Worm (Caenorhabditis elegans): ENCODE measurements around the gene Y53F4A.2.

The Y53F4A.2 gene

ce11 chrII:14843016-14843415, 33.9 kb downstream of the Y53F4A.2 start, which contains the start of gene cdh-7:
cdh-7 (plus strand) TSS chrII:14843229.
- TF ChIP-seq unc-3 (GFP tag; conservative IDR thresholded peaks at IDR 0.05) (no peak), unc-3 (tag; optimal IDR thresholded peaks at IDR 0.05) (no peak), dmd-4 (tag; optimal IDR thresholded peaks at IDR 0.05; ENCODE audit: borderline replicate concordance) (no peak), ceh-18 (tag; optimal IDR thresholded peaks at IDR 0.05) (no peak), syd-9 (tag; optimal IDR thresholded peaks at IDR 0.05) (no peak), ceh-19 (GFP tag; optimal IDR thresholded peaks at IDR 0.05) (no peak), hlh-30 (tag; optimal IDR thresholded peaks at IDR 0.05; ENCODE audit: insufficient read depth) (no peak), ttx-3 (tag; optimal IDR thresholded peaks at IDR 0.05) (no peak), sdc-2 (tag; optimal IDR thresholded peaks at IDR 0.05) (no peak), ahr-1 (tag; optimal IDR thresholded peaks at IDR 0.05) (no peak), ceh-6 (GFP tag; optimal IDR thresholded peaks at IDR 0.05) (no peak), madf-2 (tag; optimal IDR thresholded peaks at IDR 0.05) (no peak), elt-2 (tag; optimal IDR thresholded peaks at IDR 0.05) (no peak)

ce11 chrII:14841253-14841652, 35.7 kb downstream of the Y53F4A.2 start:
- TF ChIP-seq pag-3 (tag; optimal IDR thresholded peaks at IDR 0.05; ENCODE audit: borderline replicate concordance) (no peak), pqm-1 (tag; optimal IDR thresholded peaks at IDR 0.05) (no peak), hlh-15 (tag; optimal IDR thresholded peaks at IDR 0.05) (no peak), nhr-11 (tag; optimal IDR thresholded peaks at IDR 0.05) (no peak), ceh-22 (tag; optimal IDR thresholded peaks at IDR 0.05) (no peak), pat-9 (tag; optimal IDR thresholded peaks at IDR 0.05) (no peak), ceh-6 (GFP tag; optimal IDR thresholded peaks at IDR 0.05) (no peak), ceh-30 (tag; optimal IDR thresholded peaks at IDR 0.05) (no peak), odd-2 (tag; optimal IDR thresholded peaks at IDR 0.05) (no peak), ceh-24 (tag; optimal IDR thresholded peaks at IDR 0.05) (no peak), K02D7.2 (tag; optimal IDR thresholded peaks at IDR 0.05) (no peak), pax-1 (tag; optimal IDR thresholded peaks at IDR 0.05) (no peak), ets-4 (tag; optimal IDR thresholded peaks at IDR 0.05) (no peak), fkh-10 (GFP tag; optimal IDR thresholded peaks at IDR 0.05) (no peak), sox-4 (tag; optimal IDR thresholded peaks at IDR 0.05) (no peak)

- no peak for TF ChIP-seq nhr-232 (tag; optimal IDR thresholded peaks at IDR 0.05)
- TF ChIP-seq unc-42 (tag; optimal IDR thresholded peaks at IDR 0.05) = no peak
- TF ChIP-seq ceh-34 (tag; optimal IDR thresholded peaks at IDR 0.05) = no peak
- TF ChIP-seq hlh-8 (tag; optimal IDR thresholded peaks at IDR 0.05) = no peak
- no peak for TF ChIP-seq sox-4 (tag; optimal IDR thresholded peaks at IDR 0.05)
- no peak for TF ChIP-seq K02D7.2 (tag; optimal IDR thresholded peaks at IDR 0.05)
- no peak for TF ChIP-seq hlh-30 (tag; optimal IDR thresholded peaks at IDR 0.05; ENCODE audit: insufficient read depth)
- TF ChIP-seq madf-2 (tag; optimal IDR thresholded peaks at IDR 0.05) = no peak
- no peak for TF ChIP-seq ceh-24 (tag; optimal IDR thresholded peaks at IDR 0.05)
- no peak for TF ChIP-seq pha-2 (tag; optimal IDR thresholded peaks at IDR 0.05)
- TF ChIP-seq fkh-6 (tag; optimal IDR thresholded peaks at IDR 0.05) = no peak
- TF ChIP-seq pqm-1 (tag; optimal IDR thresholded peaks at IDR 0.05) = no peak
- TF ChIP-seq pha-4 (tag; optimal IDR thresholded peaks at IDR 0.05) = no peak
- no peak for TF ChIP-seq syd-9 (tag; optimal IDR thresholded peaks at IDR 0.05)
- TF ChIP-seq lim-6 (tag; optimal IDR thresholded peaks at IDR 0.05) = no peak
- TF ChIP-seq C38D4.7 (GFP tag; optimal IDR thresholded peaks at IDR 0.05) = no peak
- TF ChIP-seq elt-4 (tag; optimal IDR thresholded peaks at IDR 0.05) = no peak
- TF ChIP-seq elt-2 (tag; optimal IDR thresholded peaks at IDR 0.05) = no peak
These were observed 38.2 kb downstream of the Y53F4A.2 start for ce11 chrII:14838596-14839215.

ce11 chrII:14832055-14832454, 44.9 kb downstream of the Y53F4A.2 start:
- TF ChIP-seq unc-55 (GFP tag; optimal IDR thresholded peaks at IDR 0.05) (no peak), mec-3 (tag; optimal IDR thresholded peaks at IDR 0.05; ENCODE audit: borderline replicate concordance) (no peak), sdc-2 (tag; optimal IDR thresholded peaks at IDR 0.05) (no peak)

Measured in whole organism, late embryonic.